Worm (Caenorhabditis elegans): Measurements from ENCODE around the gene C25H3.3.
A peak's percentile ranks its signal among the peaks of the same experiment; 100 is the strongest.

DNA sequence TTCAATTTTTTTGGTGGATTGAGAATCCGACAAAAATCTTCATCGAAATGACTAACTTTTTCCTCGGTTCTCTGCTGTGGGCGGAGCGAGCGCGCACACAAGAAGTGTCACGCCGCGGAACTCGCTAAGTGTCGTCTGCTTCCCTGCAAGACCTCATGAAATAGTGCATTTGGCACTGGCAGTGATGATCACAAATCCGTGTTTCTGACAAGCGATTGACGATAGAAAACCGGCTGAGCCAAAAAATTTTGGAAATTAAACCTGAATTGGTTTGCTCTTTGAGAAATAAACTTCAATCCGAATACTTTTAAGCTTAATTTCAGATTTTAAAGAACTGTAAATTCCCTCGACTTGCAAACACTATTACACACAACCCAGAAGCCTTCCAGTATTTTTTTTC lies 7.5 kb downstream of the C25H3.3 start:
- TF ChIP-seq him-1 (tag; optimal IDR thresholded peaks at IDR 0.05) = peak; percentile 40
- no peak for TF ChIP-seq dao-5 (tag; optimal IDR thresholded peaks at IDR 0.05)
- peak; percentile 52 for TF ChIP-seq W03F9.2 (tag; optimal IDR thresholded peaks at IDR 0.05)

All from whole organism, L4/young adult.